Worm (Caenorhabditis elegans): ENCODE data around the gene B0280.2.
A peak's percentile ranks its signal among the peaks of the same experiment; 100 is the strongest.

The B0280.2 gene

ce11 chrIII:7080689-7081088 lies 43.8 kb upstream of the B0280.2 start, which contains the start of gene ZK418.7:
TSS of gene ZK418.7 (minus strand) at chrIII:7080789.
- TF ChIP-seq skn-1 (tag; optimal IDR thresholded peaks at IDR 0.05) (no peak), mdl-1 (tag; optimal IDR thresholded peaks at IDR 0.05) (no peak)

ce11 chrIII:7081488-7081887 lies 43.0 kb upstream of the B0280.2 start:
- peak; percentile 76 for TF ChIP-seq fos-1 (tag; optimal IDR thresholded peaks at IDR 0.05)
- no peak for TF ChIP-seq nhr-12 (tag; optimal IDR thresholded peaks at IDR 0.05)

ce11 chrIII:7083106-7083505 lies 41.4 kb upstream of the B0280.2 start:
- TF ChIP-seq sma-9 (GFP tag; optimal IDR thresholded peaks at IDR 0.05), result no peak
- TF ChIP-seq sma-9 (tag; optimal IDR thresholded peaks at IDR 0.05), result no peak
- no peak for TF ChIP-seq lin-13 (GFP tag; optimal IDR thresholded peaks at IDR 0.05)
- TF ChIP-seq lin-39 (tag; optimal IDR thresholded peaks at IDR 0.05), result no peak
- TF ChIP-seq ztf-1 (GFP tag; conservative IDR thresholded peaks at IDR 0.05), result no peak
- no peak for TF ChIP-seq nhr-237 (tag; optimal IDR thresholded peaks at IDR 0.05)
- TF ChIP-seq ZK546.5 (tag; optimal IDR thresholded peaks at IDR 0.05), result no peak
- TF ChIP-seq blmp-1 (tag; optimal IDR thresholded peaks at IDR 0.05; ENCODE audit: insufficient read depth), result no peak
- TF ChIP-seq ztf-11 (tag; optimal IDR thresholded peaks at IDR 0.05), result no peak
- no peak for TF ChIP-seq nhr-12 (tag; optimal IDR thresholded peaks at IDR 0.05)
- TF ChIP-seq mdl-1 (tag; optimal IDR thresholded peaks at IDR 0.05), result no peak
- TF ChIP-seq snpc-4 (tag; optimal IDR thresholded peaks at IDR 0.05), result no peak
- TF ChIP-seq ceh-82 (tag; optimal IDR thresholded peaks at IDR 0.05), result no peak
- TF ChIP-seq fos-1 (tag; optimal IDR thresholded peaks at IDR 0.05), result no peak
- no peak for TF ChIP-seq unc-39 (tag; optimal IDR thresholded peaks at IDR 0.05)
- TF ChIP-seq nhr-129 (tag; optimal IDR thresholded peaks at IDR 0.05), result no peak
- no peak for TF ChIP-seq C34F6.9 (tag; optimal IDR thresholded peaks at IDR 0.05)
- no peak for TF ChIP-seq Y55F3AM.14 (GFP tag; optimal IDR thresholded peaks at IDR 0.05)
- no peak for TF ChIP-seq elt-3 (tag; optimal IDR thresholded peaks at IDR 0.05)
- no peak for TF ChIP-seq unc-62 (GFP tag; optimal IDR thresholded peaks at IDR 0.05)
- no peak for TF ChIP-seq ztf-4 (tag; optimal IDR thresholded peaks at IDR 0.05)

ce11 chrIII:7084908-7085307 lies 39.6 kb upstream of the B0280.2 start, which contains the start of gene tofu-7:
TSS of gene tofu-7 (minus strand) at chrIII:7085018.
- no peak for TF ChIP-seq nhr-23 (tag; optimal IDR thresholded peaks at IDR 0.05)

- TF ChIP-seq gmeb-1 (tag; optimal IDR thresholded peaks at IDR 0.05) (peak; percentile 4), mbf-1 (tag; optimal IDR thresholded peaks at IDR 0.05) (no peak)
Observed at ce11 chrIII:7087180-7087579, 37.3 kb upstream of the B0280.2 start.

ce11 chrIII:7087691-7088323 lies 36.7 kb upstream of the B0280.2 start, which contains the start of gene fubl-2:
TSS of gene fubl-2 (minus strand) at chrIII:7087741.
- peak; percentile 22 to 86 for TF ChIP-seq lsy-2 (tag; optimal IDR thresholded peaks at IDR 0.05)
- TF ChIP-seq gmeb-1 (tag; optimal IDR thresholded peaks at IDR 0.05), result peak; percentile 65
- peak; percentile 70 for TF ChIP-seq unc-55 (GFP tag; optimal IDR thresholded peaks at IDR 0.05)
- peak; percentile 66 for TF ChIP-seq C34F6.9 (tag; optimal IDR thresholded peaks at IDR 0.05)
- TF ChIP-seq lin-13 (GFP tag; optimal IDR thresholded peaks at IDR 0.05), result peak; percentile 76
- TF ChIP-seq ama-1 (optimal IDR thresholded peaks at IDR 0.05), result no peak
- peak; percentile 29 for TF ChIP-seq lin-11 (tag; optimal IDR thresholded peaks at IDR 0.05)
- TF ChIP-seq nhr-21 (tag; optimal IDR thresholded peaks at IDR 0.05), result peak; percentile 8
- peak; percentile 69 for TF ChIP-seq F13H6.1 (tag; optimal IDR thresholded peaks at IDR 0.05)
- TF ChIP-seq sem-4 (tag; optimal IDR thresholded peaks at IDR 0.05), result no peak
- peak; percentile 50 for TF ChIP-seq fos-1 (tag; optimal IDR thresholded peaks at IDR 0.05)
- TF ChIP-seq R02D3.7 (tag; optimal IDR thresholded peaks at IDR 0.05), result no peak
- TF ChIP-seq nhr-129 (tag; optimal IDR thresholded peaks at IDR 0.05), result peak; percentile 25
- peak; percentile 84 for TF ChIP-seq sma-3 (GFP tag; optimal IDR thresholded peaks at IDR 0.05)
- peak; percentile 66 for TF ChIP-seq sma-9 (GFP tag; optimal IDR thresholded peaks at IDR 0.05)
- no peak for TF ChIP-seq sma-9 (tag; optimal IDR thresholded peaks at IDR 0.05)
- no peak for TF ChIP-seq ceh-16 (tag; optimal IDR thresholded peaks at IDR 0.05)
- peak; percentile 59 for TF ChIP-seq crh-2 (tag; optimal IDR thresholded peaks at IDR 0.05)
- TF ChIP-seq egl-27 (tag; optimal IDR thresholded peaks at IDR 0.05), result peak; percentile 66

Measured in whole organism, L2 larva.